Fruit fly (Drosophila melanogaster) whole organism, pupa: ENCODE data around the gene a10.

Experiments used
- CG12605 ChIP-seq: fragments of 200-800 bp; sonication (Bioruptor generic); IDR thresholded peaks from 2 replicates; pipeline ENCODE4 v1.3.6; 2022; ENCODE audit warnings: missing biosample characterization, missing genetic modification characterization
- CG13204 ChIP-seq: fragments of 200-800 bp; sonication (Bioruptor generic); optimal IDR thresholded peaks from 2 replicates; lab custom pipeline; 2018; ENCODE audit warnings: missing biosample characterization, mild to moderate bottlenecking, missing genetic modification characterization, moderate library complexity
- CG14655 ChIP-seq: fragments of 200-800 bp; sonication (Bioruptor generic); optimal IDR thresholded peaks from 3 replicates; lab custom pipeline; 2017; ENCODE audit warnings: mild to moderate bottlenecking, missing biosample characterization, missing genetic modification reagents, missing genetic modification characterization
- CG15710 ChIP-seq: fragments of 200-800 bp; sonication (Bioruptor generic); optimal IDR thresholded peaks from 2 replicates; lab custom pipeline; 2018; ENCODE audit warnings: missing biosample characterization, mild to moderate bottlenecking, missing genetic modification characterization, moderate library complexity
- CG17806 ChIP-seq: fragments of 200-800 bp; sonication (Bioruptor generic); optimal IDR thresholded peaks from 2 replicates; lab custom pipeline; 2018; ENCODE audit warnings: missing biosample characterization, mild to moderate bottlenecking, missing genetic modification characterization, moderate library complexity
- CG32121 ChIP-seq: fragments of 200-800 bp; sonication (Bioruptor generic); IDR thresholded peaks from 2 replicates; pipeline ENCODE4 v1.3.6; 2022; ENCODE audit warnings: missing biosample characterization, missing genetic modification characterization
- CG4496 ChIP-seq: fragments of 200-800 bp; sonication (Bioruptor generic); IDR thresholded peaks from 3 replicates; pipeline ENCODE4 v1.3.6; 2022; ENCODE audit warnings: missing biosample characterization, missing genetic modification characterization
- CG8159 ChIP-seq: fragments of 200-800 bp; sonication (Bioruptor generic); optimal IDR thresholded peaks from 3 replicates; lab custom pipeline; 2018; ENCODE audit warnings: missing biosample characterization, mild to moderate bottlenecking, missing genetic modification characterization, moderate library complexity
- CG8301 ChIP-seq: fragments of 200-800 bp; sonication (Bioruptor generic); optimal IDR thresholded peaks from 2 replicates; lab custom pipeline; 2018; ENCODE audit warnings: missing biosample characterization, mild to moderate bottlenecking, missing genetic modification characterization
- CG9948 ChIP-seq: fragments of 200-800 bp; sonication (Bioruptor generic); optimal IDR thresholded peaks from 2 replicates; lab custom pipeline; 2018; ENCODE audit warnings: missing biosample characterization, mild to moderate bottlenecking, missing genetic modification characterization, moderate library complexity
- D1 ChIP-seq: fragments of 200-800 bp; sonication (Bioruptor generic); optimal IDR thresholded peaks from 2 replicates; lab custom pipeline; 2018; ENCODE audit warnings: missing biosample characterization, mild to moderate bottlenecking, missing genetic modification characterization, moderate library complexity
- Ets98B ChIP-seq: fragments of 200-800 bp; sonication (Bioruptor generic); IDR thresholded peaks from 2 replicates; pipeline ENCODE4 v1.3.6; 2022; ENCODE audit warnings: missing biosample characterization, missing genetic modification characterization
- Pif1A ChIP-seq: fragments of 200-800 bp; sonication (Bioruptor generic); optimal IDR thresholded peaks from 3 replicates; lab custom pipeline; 2016; ENCODE audit warnings: missing biosample characterization, missing genetic modification characterization
- Pif1B ChIP-seq: fragments of 200-800 bp; sonication (Bioruptor generic); optimal IDR thresholded peaks from 3 replicates; lab custom pipeline; 2016; ENCODE audit warnings: missing biosample characterization, missing genetic modification characterization
- Snoo ChIP-seq: fragments of 200-800 bp; sonication (Bioruptor generic); optimal IDR thresholded peaks from 3 replicates; lab custom pipeline; 2017; ENCODE audit warnings: missing biosample characterization, mild to moderate bottlenecking, missing genetic modification characterization, inconsistent platforms
- gl ChIP-seq: fragments of 200-800 bp; sonication (Bioruptor generic); optimal IDR thresholded peaks from 2 replicates; lab custom pipeline; 2018; ENCODE audit warnings: missing biosample characterization, mild to moderate bottlenecking, missing genetic modification characterization
- rn ChIP-seq: fragments of 200-800 bp; sonication (Bioruptor generic); IDR thresholded peaks from 2 replicates; pipeline ENCODE4 v1.3.6; 2022; ENCODE audit warnings: missing biosample characterization, missing genetic modification characterization

Gene a10

dm6 chr3L:17047811-17048239 lies 24.3 kb upstream of the a10 start:
- TF ChIP-seq Ets98B (0 out of 2 replicates have a peak, but pooled peaks have one; percentile 23), CG17806 (tag; lab: Kevin White, UChicago) (no peak), CG12605 (GFP tag; lab: Robert Waterston, UW) (peak; percentile 39; the same call in 1 of the 2 replicates), CG14655 (GFP tag; lab: Kevin White, UChicago) (peak; percentile 30), CG4496 (GFP tag; lab: Robert Waterston, UW) (0 out of 3 replicates have a peak, but pooled peaks have one; percentile 51), Pif1A (GFP tag; lab: Kevin White, UChicago) (no peak)
- TF ChIP-seq, all 21 proteins: peak for 4

- no peak for TF ChIP-seq Ets98B
- TF ChIP-seq CG14655 (GFP tag; lab: Kevin White, UChicago) = peak; percentile 96
- TF ChIP-seq CG32121 (GFP tag; lab: Robert Waterston, UW) = peak; percentile 28; the same call in 1 of the 2 replicates
- TF ChIP-seq, all 21 proteins: peak for 2
Measured at dm6 chr3L:17045431-17046238, 22.1 kb upstream of the a10 start, which contains the start of gene TpnC73F. Gene TpnC73F, plus strand, starts transcription at chr3L:17046063.

- TF ChIP-seq gl (peak; percentile 0), Ets98B (no peak), CG14655 (GFP tag; lab: Kevin White, UChicago) (no peak)
Measured at dm6 chr3L:17044799-17045198, 21.3 kb upstream of the a10 start, which contains the start of gene Pop5. Gene Pop5, minus strand, starts transcription at chr3L:17045038.

dm6 chr3L:17042297-17042921 lies 18.9 kb upstream of the a10 start, which contains the start of the genes scaf6 and Papst2:
Gene scaf6, minus strand, starts transcription at chr3L:17042574.
Gene Papst2, plus strand, starts transcription at chr3L:17042797.
- TF ChIP-seq Pif1B (GFP tag; lab: Kevin White, UChicago) (no peak), Snoo (tag; lab: Kevin White, UChicago) (peak; percentile 8), CG8159 (tag; lab: Kevin White, UChicago) (no peak)

dm6 chr3L:17035492-17035891 lies 12.0 kb upstream of the a10 start, which contains the start of gene beg:
Gene beg, plus strand, starts transcription at chr3L:17035668.
- no peak for TF ChIP-seq CG8301 (tag; lab: Kevin White, UChicago)

dm6 chr3L:17033309-17033708 lies 9.8 kb upstream of the a10 start:
- TF ChIP-seq Snoo (tag; lab: Kevin White, UChicago) (peak; percentile 32), CG9948 (tag; lab: Kevin White, UChicago) (no peak), Ets98B (no peak)
- TF ChIP-seq, all 21 proteins: peak for 1

dm6 chr3L:17031971-17032370 lies 8.4 kb upstream of the a10 start, which contains the start of gene Ilp8:
Gene Ilp8, minus strand, starts transcription at chr3L:17032080.
- TF ChIP-seq Ets98B (peak; percentile 12; the same call in 1 of the 2 replicates), CG4496 (GFP tag; lab: Robert Waterston, UW) (0 out of 3 replicates have a peak, but pooled peaks have one; percentile 36), CG13204 (GFP tag; lab: Kevin White, UChicago) (no peak)

- TF ChIP-seq CG32121 (GFP tag; lab: Robert Waterston, UW) = no peak
- TF ChIP-seq Pif1B (GFP tag; lab: Kevin White, UChicago) = no peak
- TF ChIP-seq CG8159 (tag; lab: Kevin White, UChicago) = no peak
- no peak for TF ChIP-seq CG9948 (tag; lab: Kevin White, UChicago)
- no peak for TF ChIP-seq CG13204 (GFP tag; lab: Kevin White, UChicago)
- no peak for TF ChIP-seq CG15710 (tag; lab: Kevin White, UChicago)
- no peak for TF ChIP-seq D1 (tag; lab: Kevin White, UChicago)
- TF ChIP-seq rn (GFP tag; lab: Robert Waterston, UW) = no peak
- no peak for TF ChIP-seq CG8301 (tag; lab: Kevin White, UChicago)
- no peak for TF ChIP-seq Ets98B
Measured at dm6 chr3L:17027310-17027709, 3.8 kb upstream of the a10 start, which contains the start of gene CG7730. Gene CG7730, plus strand, starts transcription at chr3L:17027515.
